Worm (Caenorhabditis elegans) whole organism, young adult: ENCODE data around the gene jnk-1.

Source experiments
- F57C9.4 ChIP-seq: sonication (generic microtip); optimal IDR thresholded peaks from 2 replicates; lab custom pipeline; 2017; ENCODE audit warnings: mild to moderate bottlenecking, missing genetic modification characterization, missing compliant biosample characterization
- ceh-100 ChIP-seq: fragments of 200-800 bp; sonication (Bioruptor generic); IDR thresholded peaks from 2 replicates; pipeline ENCODE4 v1.3.6; 2022; ENCODE audit warnings: missing genetic modification reagents, missing genetic modification characterization, missing compliant biosample characterization
- dpl-1 ChIP-seq: fragments of 150-350 bp; optimal IDR thresholded peaks from 2 replicates; lab custom pipeline; 2014; ENCODE audit warnings: missing biosample characterization, missing genetic modification reagents, missing genetic modification characterization
- hmg-1.2 ChIP-seq: fragments of 200-800 bp; sonication (Bioruptor generic); IDR thresholded peaks from 2 replicates; pipeline ENCODE4 v1.3.6; 2022; ENCODE audit warnings: missing genetic modification reagents, missing genetic modification characterization, missing compliant biosample characterization
- lag-1 ChIP-seq: fragments of 200-800 bp; sonication (Bioruptor generic); IDR thresholded peaks from 2 replicates; pipeline ENCODE4 v1.3.6; 2022; ENCODE audit warnings: missing genetic modification reagents, missing genetic modification characterization, missing compliant biosample characterization
- lsy-27 ChIP-seq: sonication (generic microtip); optimal IDR thresholded peaks from 2 replicates; lab custom pipeline; 2017; ENCODE audit warnings: missing genetic modification characterization, mild to moderate bottlenecking, missing compliant biosample characterization, antibody characterized with exemption, missing genotype, borderline replicate concordance; ENCODE audit not compliant: insufficient read depth
- mxl-1 ChIP-seq: sonication (generic microtip); optimal IDR thresholded peaks from 2 replicates; lab custom pipeline; 2016; ENCODE audit warnings: missing genetic modification characterization, missing compliant biosample characterization
- nhr-80 ChIP-seq: sonication (generic microtip); optimal IDR thresholded peaks from 2 replicates; lab custom pipeline; 2016; ENCODE audit warnings: missing genetic modification characterization, missing compliant biosample characterization
- pha-4 ChIP-seq: fragments of 150-350 bp; sonication (generic microtip); optimal IDR thresholded peaks from 2 replicates; lab custom pipeline; 2014; ENCODE audit warnings: missing biosample characterization, missing genetic modification reagents, missing genetic modification characterization

DNA sequence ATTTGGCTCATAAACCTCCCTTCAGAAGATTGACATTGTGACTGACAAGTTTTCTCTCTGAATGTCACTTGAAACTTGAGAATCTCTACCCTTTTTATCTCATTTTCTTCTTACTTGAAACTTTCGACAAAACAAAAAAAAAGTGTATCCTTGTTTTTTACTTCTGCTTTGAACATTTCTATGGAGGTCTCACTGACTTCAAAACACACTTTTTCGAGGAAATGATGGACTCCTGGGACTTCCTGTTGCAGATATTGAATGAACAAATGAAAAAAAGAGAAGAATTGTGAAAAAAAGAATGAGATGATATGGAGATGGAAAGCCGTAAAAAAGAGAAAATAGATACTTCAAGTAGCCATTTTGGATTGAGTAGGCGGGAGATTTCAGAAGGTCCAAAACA is 16.3 kb upstream of the jnk-1 start:
- TF ChIP-seq lsy-27 (tag; lab: Kevin White, UChicago) (no peak), F57C9.4 (tag; lab: Kevin White, UChicago) (no peak), hmg-1.2 (no peak), nhr-80 (tag; lab: Kevin White, UChicago) (no peak), ceh-100 (GFP tag; lab: Robert Waterston, UW) (no peak), pha-4 (tag; lab: Kevin White, UChicago) (no peak), mxl-1 (tag; lab: Kevin White, UChicago) (no peak), lag-1 (GFP tag; lab: Robert Waterston, UW) (no peak), dpl-1 (GFP tag; lab: Kevin White, UChicago) (no peak)
